Worm (Caenorhabditis elegans): Measurements from ENCODE around the gene best-13.

The best-13 gene

DNA sequence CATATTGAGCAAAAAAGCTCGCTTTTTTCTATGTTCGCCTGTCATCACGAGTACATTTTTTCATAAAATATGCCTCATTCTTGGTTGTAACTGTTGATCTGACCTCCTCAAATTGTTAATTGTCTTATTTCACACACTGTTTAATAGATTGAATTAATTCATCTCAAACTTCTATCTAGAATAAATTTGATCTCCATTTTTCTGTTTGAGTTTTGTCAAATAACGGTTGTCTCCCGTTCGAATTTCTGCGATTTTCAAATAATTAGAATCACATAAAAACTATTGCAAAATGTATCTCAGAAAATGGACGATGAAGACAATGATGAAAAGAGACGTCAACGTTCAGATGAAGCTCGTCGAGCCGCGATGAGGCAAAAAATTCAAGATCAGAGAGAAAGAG is 41.8 kb upstream of the best-13 start, which contains the start of gene K07F5.14:
Gene K07F5.14 (plus strand): TSS at position 301 of the 400 bp plus-strand sequence.
- TF ChIP-seq unc-98 (GFP tag; IDR thresholded peaks at IDR 0.05) (no peak), pqm-1 (tag; optimal IDR thresholded peaks at IDR 0.05) (no peak), snpc-4 (tag; optimal IDR thresholded peaks at IDR 0.05) (no peak), sptf-1 (tag; optimal IDR thresholded peaks at IDR 0.05) (no peak), lir-3 (tag; optimal IDR thresholded peaks at IDR 0.05; ENCODE audit: poor library complexity) (no peak), mef-2 (tag; optimal IDR thresholded peaks at IDR 0.05) (no peak), C16A3.4 (tag; optimal IDR thresholded peaks at IDR 0.05) (no peak), aly-2 (tag; optimal IDR thresholded peaks at IDR 0.05) (no peak), ceh-8 (GFP tag; optimal IDR thresholded peaks at IDR 0.05) (no peak), aha-1 (tag; optimal IDR thresholded peaks at IDR 0.05) (no peak), elt-3 (tag; optimal IDR thresholded peaks at IDR 0.05) (no peak), zip-4 (GFP tag; optimal IDR thresholded peaks at IDR 0.05) (no peak), nhr-19 (GFP tag; conservative IDR thresholded peaks at IDR 0.05) (no peak), efl-1 (optimal IDR thresholded peaks at IDR 0.05) (no peak), efl-1 (GFP tag; optimal IDR thresholded peaks at IDR 0.05 in 1 of 2) (no peak), zag-1 (tag; optimal IDR thresholded peaks at IDR 0.05) (no peak), nhr-76 (tag; optimal IDR thresholded peaks at IDR 0.05) (no peak), lin-13 (GFP tag; optimal IDR thresholded peaks at IDR 0.05) (no peak), hlh-4 (tag; optimal IDR thresholded peaks at IDR 0.05) (no peak), mep-1 (tag; optimal IDR thresholded peaks at IDR 0.05) (no peak)

ce11 chrIV:9863817-9864216 is 39.9 kb upstream of the best-13 start, which contains the start of gene K07F5.16:
K07F5.16 (plus strand) TSS chrIV:9864117.
- TF ChIP-seq ets-5 (GFP tag; IDR thresholded peaks at IDR 0.05): no peak
- no peak for TF ChIP-seq rnt-1 (tag; optimal IDR thresholded peaks at IDR 0.05)
- no peak for TF ChIP-seq ceh-88 (GFP tag; IDR thresholded peaks at IDR 0.05)
- no peak for TF ChIP-seq unc-62 (GFP tag; optimal IDR thresholded peaks at IDR 0.05)
- TF ChIP-seq Y116A8C.19 (tag; optimal IDR thresholded peaks at IDR 0.05; ENCODE audit: borderline replicate concordance): no peak
- TF ChIP-seq C04F5.9 (tag; optimal IDR thresholded peaks at IDR 0.05): no peak
- TF ChIP-seq elt-2 (tag; optimal IDR thresholded peaks at IDR 0.05): no peak
- no peak for TF ChIP-seq isw-1 (GFP tag; IDR thresholded peaks at IDR 0.05)
- no peak for TF ChIP-seq tlp-1 (tag; optimal IDR thresholded peaks at IDR 0.05)
- no peak for TF ChIP-seq nhr-12 (tag; optimal IDR thresholded peaks at IDR 0.05)
- no peak for TF ChIP-seq lin-39 (tag; optimal IDR thresholded peaks at IDR 0.05)
- no peak for TF ChIP-seq unc-98 (GFP tag; IDR thresholded peaks at IDR 0.05)
- no peak for TF ChIP-seq egl-13 (tag; optimal IDR thresholded peaks at IDR 0.05)
- no peak for TF ChIP-seq hlh-17 (GFP tag; optimal IDR thresholded peaks at IDR 0.05; ENCODE audit: borderline replicate concordance)

DNA sequence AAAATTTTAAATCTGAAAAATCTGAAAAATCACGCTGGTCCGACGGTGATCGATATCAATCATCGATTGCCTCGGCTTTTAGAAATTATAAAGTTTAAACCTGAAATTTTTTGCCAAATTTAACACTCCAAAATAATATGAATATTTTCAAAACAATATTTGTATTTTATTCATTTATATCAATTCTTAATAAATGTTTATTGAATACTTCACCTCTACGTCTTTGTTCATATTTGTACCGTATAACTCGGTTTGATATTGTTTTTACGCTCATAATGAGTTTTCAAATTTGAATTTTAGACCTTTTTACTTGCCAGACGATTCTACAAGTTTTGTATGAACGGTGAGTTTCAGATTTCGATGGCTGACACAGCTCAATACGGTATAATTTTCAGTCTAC is 38.9 kb upstream of the best-13 start, which contains the start of the genes K07F5.15 and K07F5.22:
Gene K07F5.15 (plus strand): TSS at position 301 of the 400 bp plus-strand sequence.
Gene K07F5.22 (plus strand): TSS at position 301 of the 400 bp plus-strand sequence.
- TF ChIP-seq ceh-8 (GFP tag; optimal IDR thresholded peaks at IDR 0.05) (no peak), ama-1 (optimal IDR thresholded peaks at IDR 0.05) (no peak), unc-130 (tag; optimal IDR thresholded peaks at IDR 0.05) (no peak), tlp-1 (tag; optimal IDR thresholded peaks at IDR 0.05) (no peak), mdl-1 (tag; optimal IDR thresholded peaks at IDR 0.05) (no peak), nhr-12 (tag; optimal IDR thresholded peaks at IDR 0.05) (no peak), sup-37 (GFP tag; optimal IDR thresholded peaks at IDR 0.05) (no peak), lin-14 (GFP tag; optimal IDR thresholded peaks at IDR 0.05) (no peak), blmp-1 (tag; optimal IDR thresholded peaks at IDR 0.05) (no peak), lin-39 (tag; optimal IDR thresholded peaks at IDR 0.05) (no peak), vab-15 (tag; optimal IDR thresholded peaks at IDR 0.05) (no peak), C16A3.4 (tag; optimal IDR thresholded peaks at IDR 0.05) (no peak), nhr-20 (tag; optimal IDR thresholded peaks at IDR 0.05) (no peak), grh-1 (GFP tag; IDR thresholded peaks at IDR 0.05) (no peak), ceh-63 (GFP tag; optimal IDR thresholded peaks at IDR 0.05) (no peak)

Measured in whole organism, L1 larva.